Worm (Caenorhabditis elegans) whole organism, L2 larva: ENCODE data around the gene F23F12.13.

Experiments
- ZK546.5 ChIP-seq: sonication (generic microtip); optimal IDR thresholded peaks from 2 replicates; lab custom pipeline; 2017; ENCODE audit warnings: missing biosample characterization, missing genetic modification characterization
- ceh-16 ChIP-seq: fragments of 150-350 bp; optimal IDR thresholded peaks from 2 replicates; lab custom pipeline; 2014; ENCODE audit warnings: missing biosample characterization, missing genetic modification characterization
- ceh-82 ChIP-seq: fragments of 150-350 bp; optimal IDR thresholded peaks from 2 replicates; lab custom pipeline; 2014; ENCODE audit warnings: missing biosample characterization, missing genetic modification characterization
- lin-13 ChIP-seq: fragments of 150-350 bp; optimal IDR thresholded peaks from 2 replicates; lab custom pipeline; 2014; ENCODE audit warnings: missing biosample characterization, missing genetic modification reagents, missing genetic modification characterization
- mab-5 ChIP-seq: fragments of 150-350 bp; optimal IDR thresholded peaks from 2 replicates; lab custom pipeline; 2014; ENCODE audit warnings: missing biosample characterization, missing genetic modification characterization
- nhr-10 ChIP-seq: sonication (generic microtip); optimal IDR thresholded peaks from 2 replicates; lab custom pipeline; 2017; ENCODE audit warnings: missing biosample characterization, missing genetic modification characterization
- nhr-12 ChIP-seq: fragments of 150-350 bp; optimal IDR thresholded peaks from 2 replicates; lab custom pipeline; 2014; ENCODE audit warnings: missing biosample characterization, missing genetic modification characterization
- nhr-77 ChIP-seq: fragments of 150-350 bp; optimal IDR thresholded peaks from 2 replicates; lab custom pipeline; 2014; ENCODE audit warnings: missing biosample characterization, missing genetic modification characterization
- skn-1 ChIP-seq: sonication (generic microtip); optimal IDR thresholded peaks from 2 replicates; lab custom pipeline; 2017; ENCODE audit warnings: missing biosample characterization, missing genetic modification characterization
- snpc-4 ChIP-seq: fragments of 150-350 bp; optimal IDR thresholded peaks from 2 replicates; lab custom pipeline; 2014; ENCODE audit warnings: missing biosample characterization, missing genetic modification characterization
- unc-62 ChIP-seq: fragments of 150-350 bp; optimal IDR thresholded peaks from 2 replicates; lab custom pipeline; 2014; ENCODE audit warnings: missing biosample characterization, missing genetic modification reagents, missing genetic modification characterization
- zag-1 ChIP-seq: fragments of 150-350 bp; optimal IDR thresholded peaks from 2 replicates; lab custom pipeline; 2014; ENCODE audit warnings: missing biosample characterization, missing genetic modification characterization
- ztf-11 ChIP-seq: sonication (generic microtip); optimal IDR thresholded peaks from 2 replicates; lab custom pipeline; 2017; ENCODE audit warnings: missing biosample characterization, missing genetic modification characterization

DNA sequence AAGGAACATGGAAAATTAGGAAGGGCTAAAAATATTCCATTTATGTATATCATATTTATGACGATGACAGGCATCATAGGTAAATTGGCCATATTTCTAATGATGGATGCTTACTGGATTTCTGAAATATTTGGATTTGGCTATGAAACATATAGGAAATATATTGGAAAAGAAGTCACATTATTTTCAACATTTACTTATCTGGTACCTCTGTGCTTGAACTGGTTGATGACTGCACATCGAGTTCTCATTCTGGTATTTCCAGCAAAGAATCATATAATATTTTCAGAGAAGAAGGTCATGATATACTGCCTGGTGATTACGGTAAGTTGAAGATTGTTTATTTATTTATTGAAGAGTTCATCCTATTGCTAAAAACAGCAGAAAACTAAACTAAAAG, 37.2 kb downstream of the F23F12.13 start, which contains the start of gene srxa-5:
- no peak for TF ChIP-seq nhr-10 (tag; lab: Kevin White, UChicago)
- no peak for TF ChIP-seq ztf-11 (tag; lab: Kevin White, UChicago)
- TF ChIP-seq mab-5 (tag; lab: Kevin White, UChicago) = no peak
- no peak for TF ChIP-seq ZK546.5 (tag; lab: Kevin White, UChicago)
- TF ChIP-seq nhr-12 (tag; lab: Kevin White, UChicago) = no peak
- no peak for TF ChIP-seq snpc-4 (tag; lab: Kevin White, UChicago)
- no peak for TF ChIP-seq nhr-77 (tag; lab: Kevin White, UChicago)
- no peak for TF ChIP-seq unc-62 (GFP tag; lab: Kevin White, UChicago)
- TF ChIP-seq zag-1 = no peak
- no peak for TF ChIP-seq lin-13
- no peak for TF ChIP-seq skn-1
- TF ChIP-seq ceh-82 (tag; lab: Kevin White, UChicago) = no peak
- TF ChIP-seq ceh-16 (tag; lab: Kevin White, UChicago) = no peak
